Fruit fly (Drosophila melanogaster) whole organism, embryonic: ENCODE measurements around the gene KFase.

Experiments
- Adf1 ChIP-seq: fragments of 200-800 bp; sonication (Bioruptor generic); IDR thresholded peaks from 2 replicates; pipeline ENCODE4 v1.3.6; 2022; ENCODE audit warnings: missing biosample characterization, missing genetic modification characterization
- Awh ChIP-seq: fragments of 200-800 bp; sonication (Bioruptor generic); IDR thresholded peaks from 2 replicates; pipeline ENCODE4, ENCODE4 v1.3.6; 2022; ENCODE audit warnings: missing biosample characterization, missing genetic modification characterization
- C15 ChIP-seq: fragments of 200-800 bp; sonication (Bioruptor generic); IDR thresholded peaks from 3 replicates; pipeline ENCODE4 v1.3.6; 2022; ENCODE audit warnings: missing biosample characterization, missing genetic modification characterization
- CG12155 ChIP-seq: fragments of 200-800 bp; sonication (Bioruptor generic); optimal IDR thresholded peaks from 3 replicates; lab custom pipeline; 2016; ENCODE audit warnings: missing biosample characterization, missing genetic modification characterization
- CG14710 ChIP-seq: fragments of 200-800 bp; sonication (Bioruptor generic); optimal IDR thresholded peaks from 3 replicates; lab custom pipeline; 2019; ENCODE audit warnings: missing biosample characterization, mild to moderate bottlenecking, missing genetic modification characterization, moderate library complexity
- CG15269 ChIP-seq: fragments of 200-800 bp; sonication (Bioruptor generic); optimal IDR thresholded peaks from 2 replicates; lab custom pipeline; 2018; ENCODE audit warnings: missing biosample characterization, mild to moderate bottlenecking, missing genetic modification characterization, moderate library complexity
- CG15696 ChIP-seq: fragments of 200-800 bp; sonication (Bioruptor generic); optimal IDR thresholded peaks from 2 replicates; lab custom pipeline; 2019; ENCODE audit warnings: missing biosample characterization, mild to moderate bottlenecking, missing genetic modification characterization, moderate library complexity
- CG16813 ChIP-seq: fragments of 200-800 bp; sonication (Bioruptor generic); IDR thresholded peaks from 3 replicates; pipeline ENCODE4 v1.3.6; 2022; ENCODE audit warnings: missing biosample characterization, missing genetic modification characterization; ENCODE audit not compliant: partially characterized antibody
- CG18619 ChIP-seq: fragments of 200-800 bp; sonication (Bioruptor generic); optimal IDR thresholded peaks from 3 replicates; lab custom pipeline; 2017; ENCODE audit warnings: missing biosample characterization, mild to moderate bottlenecking, missing genetic modification characterization
- CG32532 ChIP-seq: fragments of 200-800 bp; sonication (Bioruptor generic); IDR thresholded peaks from 2 replicates; pipeline ENCODE4 v1.3.6; 2022; ENCODE audit warnings: missing biosample characterization, missing genetic modification characterization
- CG3281 ChIP-seq: fragments of 200-800 bp; sonication (Bioruptor generic); optimal IDR thresholded peaks from 3 replicates; lab custom pipeline; 2017; ENCODE audit warnings: missing biosample characterization, mild to moderate bottlenecking, missing genetic modification characterization
- CG34376 ChIP-seq: fragments of 200-800 bp; sonication (Bioruptor generic); optimal IDR thresholded peaks from 2 replicates; lab custom pipeline; 2018; ENCODE audit warnings: missing biosample characterization, mild to moderate bottlenecking, missing genetic modification characterization
- CG6765 ChIP-seq: fragments of 200-800 bp; sonication (Bioruptor generic); optimal IDR thresholded peaks from 3 replicates; lab custom pipeline; 2017; ENCODE audit warnings: missing biosample characterization, mild to moderate bottlenecking, missing genetic modification characterization
- CG6813 ChIP-seq: fragments of 200-800 bp; sonication (Bioruptor generic); optimal IDR thresholded peaks from 2 replicates; lab custom pipeline; 2017; ENCODE audit warnings: missing biosample characterization, missing genetic modification characterization, mild to moderate bottlenecking, moderate library complexity, missing genetic modification reagents
- CG8089 ChIP-seq: fragments of 200-800 bp; sonication (Bioruptor generic); optimal IDR thresholded peaks from 3 replicates; lab custom pipeline; 2016; ENCODE audit warnings: missing biosample characterization, missing genetic modification characterization
- CG8924 ChIP-seq: fragments of 200-800 bp; optimal IDR thresholded peaks from 3 replicates; lab custom pipeline; 2019; ENCODE audit warnings: missing biosample characterization, mild to moderate bottlenecking, missing genetic modification characterization, moderate library complexity
- CG9727 ChIP-seq: fragments of 200-800 bp; sonication (Bioruptor generic); optimal IDR thresholded peaks from 3 replicates; lab custom pipeline; 2017; ENCODE audit warnings: missing biosample characterization, mild to moderate bottlenecking, missing genetic modification characterization
- Dad ChIP-seq: fragments of 200-800 bp; sonication (Bioruptor generic); optimal IDR thresholded peaks from 3 replicates; lab custom pipeline; 2016; ENCODE audit warnings: missing biosample characterization, missing genetic modification characterization
- Dip2 ChIP-seq: fragments of 200-800 bp; sonication (Bioruptor generic); IDR thresholded peaks from 2 replicates; pipeline ENCODE4 v1.3.6; 2022; ENCODE audit warnings: missing biosample characterization, missing genetic modification characterization
- Dp ChIP-seq: fragments of 200-800 bp; sonication (Bioruptor generic); optimal IDR thresholded peaks from 2 replicates; lab custom pipeline; 2018; ENCODE audit warnings: missing biosample characterization, mild to moderate bottlenecking, missing genetic modification characterization, moderate library complexity
- Drgx ChIP-seq: fragments of 200-800 bp; sonication (Bioruptor generic); IDR thresholded peaks from 2 replicates; pipeline ENCODE4 v1.3.6; 2022; ENCODE audit warnings: missing biosample characterization, missing genetic modification characterization
- E2f1 ChIP-seq: fragments of 200-800 bp; sonication (Bioruptor generic); IDR thresholded peaks from 2 replicates; pipeline ENCODE4 v1.3.6; 2022; ENCODE audit warnings: missing biosample characterization, missing genetic modification characterization
- Eip74EF ChIP-seq, 2 experiments: fragments of 200-800 bp in 1 of 2; fragments of >200 bp in 1 of 2; sonication (Bioruptor generic) in 1 of 2; optimal IDR thresholded peaks; 2 replicates each; lab custom pipeline; 2017 to 2019; ENCODE audit warnings: missing biosample characterization in 2 of 2, missing genetic modification characterization in 2 of 2, mild to moderate bottlenecking in 1 of 2, moderate library complexity in 1 of 2
- Gsc ChIP-seq: fragments of 200-800 bp; sonication (Bioruptor generic); IDR thresholded peaks from 2 replicates; pipeline ENCODE4 v1.3.6; 2022; ENCODE audit warnings: missing biosample characterization, missing genetic modification characterization
- H2.0 ChIP-seq: fragments of 200-800 bp; sonication (Bioruptor generic); IDR thresholded peaks from 2 replicates; pipeline ENCODE4 v1.3.6; 2022; ENCODE audit warnings: missing biosample characterization, missing genetic modification characterization
- HLH54F ChIP-seq: fragments of 200-800 bp; sonication (Bioruptor generic); optimal IDR thresholded peaks from 3 replicates; lab custom pipeline; 2016; ENCODE audit warnings: missing biosample characterization, missing genetic modification characterization
- Hey ChIP-seq: fragments of 200-800 bp; sonication (Bioruptor generic); optimal IDR thresholded peaks from 3 replicates; lab custom pipeline; 2018; ENCODE audit warnings: missing biosample characterization, mild to moderate bottlenecking, missing genetic modification characterization
- Meics ChIP-seq: fragments of 200-800 bp; sonication (Bioruptor generic); optimal IDR thresholded peaks from 2 replicates; lab custom pipeline; 2017; ENCODE audit warnings: missing biosample characterization, mild to moderate bottlenecking, missing genetic modification characterization
- NK7.1 ChIP-seq: fragments of 200-800 bp; sonication (Bioruptor generic); optimal IDR thresholded peaks from 3 replicates; lab custom pipeline; 2016; ENCODE audit warnings: missing biosample characterization, missing genetic modification characterization
- Nf-YB ChIP-seq: fragments of 200-800 bp; sonication (Bioruptor generic); optimal IDR thresholded peaks from 3 replicates; lab custom pipeline; 2019; ENCODE audit warnings: missing biosample characterization, mild to moderate bottlenecking, missing genetic modification characterization, moderate library complexity
- Rx ChIP-seq: fragments of 200-800 bp; sonication (Bioruptor generic); IDR thresholded peaks from 2 replicates; pipeline ENCODE4 v1.3.6; 2022; ENCODE audit warnings: missing biosample characterization, missing genetic modification characterization
- Sin3A ChIP-seq: fragments of >200 bp; optimal IDR thresholded peaks from 2 replicates; lab custom pipeline; 2018
- Six4 ChIP-seq: fragments of 200-800 bp; sonication (Bioruptor generic); optimal IDR thresholded peaks from 2 replicates; lab custom pipeline; 2016; ENCODE audit warnings: missing biosample characterization, missing genetic modification characterization
- YL-1 ChIP-seq: fragments of 200-800 bp; sonication (Bioruptor generic); optimal IDR thresholded peaks from 3 replicates; lab custom pipeline; 2017; ENCODE audit warnings: missing biosample characterization, mild to moderate bottlenecking, missing genetic modification characterization
- al ChIP-seq: fragments of 200-800 bp; sonication (Bioruptor generic); IDR thresholded peaks from 2 replicates; pipeline ENCODE4 v1.3.6; 2022; ENCODE audit warnings: missing biosample characterization, missing genetic modification characterization
- bigmax ChIP-seq: fragments of 200-800 bp; sonication (Bioruptor generic); optimal IDR thresholded peaks from 2 replicates; lab custom pipeline; 2018; ENCODE audit warnings: missing biosample characterization, mild to moderate bottlenecking, missing genetic modification characterization
- btn ChIP-seq: fragments of 200-800 bp; sonication (Bioruptor generic); optimal IDR thresholded peaks from 2 replicates; lab custom pipeline; 2016; ENCODE audit warnings: missing biosample characterization, missing genetic modification characterization
- dmrt99B ChIP-seq: fragments of 200-800 bp; sonication (Bioruptor generic); optimal IDR thresholded peaks from 2 replicates; lab custom pipeline; 2018; ENCODE audit warnings: missing biosample characterization, mild to moderate bottlenecking, missing genetic modification characterization, moderate library complexity
- esg ChIP-seq: fragments of 200-800 bp; sonication (Bioruptor generic); conservative IDR thresholded peaks from 2 replicates; pipeline ENCODE4 v1.3.6; 2022; ENCODE audit warnings: missing biosample characterization, missing genetic modification characterization
- eyg ChIP-seq: fragments of 200-800 bp; sonication (Bioruptor generic); optimal IDR thresholded peaks from 3 replicates; lab custom pipeline; 2016; ENCODE audit warnings: missing biosample characterization, missing genetic modification characterization
- fd3F ChIP-seq: fragments of 200-800 bp; sonication (Bioruptor generic); optimal IDR thresholded peaks from 2 replicates; lab custom pipeline; 2018; ENCODE audit warnings: missing biosample characterization, mild to moderate bottlenecking, missing genetic modification characterization, moderate library complexity
- lov ChIP-seq, 2 experiments: fragments of 200-800 bp in 1 of 2; fragments of >200 bp in 1 of 2; sonication (Bioruptor generic) in 1 of 2; IDR thresholded peaks in 1 of 2; optimal IDR thresholded peaks in 1 of 2; 2 replicates in 1 of 2; 3 replicates in 1 of 2; pipeline versions ENCODE4 v1.3.6 to Lab custom; 2017 to 2022; ENCODE audit warnings: missing biosample characterization in 1 of 2, missing genetic modification characterization in 1 of 2
- phol ChIP-seq: fragments of 200-800 bp; sonication (Bioruptor generic); optimal IDR thresholded peaks from 3 replicates; lab custom pipeline; 2018; ENCODE audit warnings: missing biosample characterization, mild to moderate bottlenecking, missing genetic modification characterization, moderate library complexity
- pita ChIP-seq: fragments of 200-800 bp; sonication (Bioruptor generic); optimal IDR thresholded peaks from 2 replicates; lab custom pipeline; 2017; ENCODE audit warnings: missing biosample characterization, mild to moderate bottlenecking, missing genetic modification characterization
- pnt ChIP-seq: fragments of 200-800 bp; sonication (Bioruptor generic); optimal IDR thresholded peaks from 3 replicates; lab custom pipeline; 2016; ENCODE audit warnings: missing biosample characterization, missing genetic modification characterization
- ro ChIP-seq: fragments of 200-800 bp; sonication (Bioruptor generic); IDR thresholded peaks from 2 replicates; pipeline ENCODE4 v1.3.6; 2022; ENCODE audit warnings: missing biosample characterization, missing genetic modification characterization
- sens ChIP-seq: fragments of 200-800 bp; sonication (Bioruptor generic); peaks from one replicate; lab custom pipeline; 2016; ENCODE audit warnings: missing biosample characterization, missing genetic modification characterization
- stwl ChIP-seq: fragments of 200-800 bp; sonication (Bioruptor generic); optimal IDR thresholded peaks from 3 replicates; lab custom pipeline; 2018; ENCODE audit warnings: missing biosample characterization, mild to moderate bottlenecking, missing genetic modification characterization, moderate library complexity
- toy ChIP-seq: fragments of 200-800 bp; sonication (Bioruptor generic); IDR thresholded peaks from 2 replicates; pipeline ENCODE4 v1.3.6; 2022; ENCODE audit warnings: missing biosample characterization, missing genetic modification characterization
- usp ChIP-seq: fragments of >200 bp; optimal IDR thresholded peaks from 2 replicates; lab custom pipeline; 2017; ENCODE audit warnings: missing biosample characterization, missing genetic modification characterization
- z ChIP-seq: fragments of 200-800 bp; sonication (Bioruptor generic); IDR thresholded peaks from 3 replicates; pipeline ENCODE4 v1.3.6; 2022; ENCODE audit warnings: missing biosample characterization, missing genetic modification characterization

The KFase gene

DNA sequence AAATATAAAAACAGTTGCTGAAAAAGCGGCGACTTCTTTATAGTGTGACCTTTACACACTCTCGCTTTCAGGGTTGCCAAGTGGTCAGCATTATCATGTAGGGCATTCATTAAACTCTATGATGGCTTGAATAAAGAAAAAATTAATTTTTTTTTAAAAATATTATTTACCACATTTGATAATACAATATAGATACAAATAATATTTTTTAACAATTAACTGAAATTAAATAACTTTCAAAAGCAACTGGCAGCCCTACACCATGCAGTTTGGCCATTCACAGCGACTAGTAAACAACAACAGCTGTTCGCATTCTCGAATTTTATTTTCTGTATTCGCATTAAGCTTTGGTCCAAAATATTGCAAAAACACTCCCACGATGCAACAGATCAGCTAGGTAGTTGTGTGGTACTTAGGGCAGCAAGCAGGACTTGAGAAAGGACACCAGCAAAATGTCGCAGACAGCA is 2.3 kb upstream of the KFase start, which contains the start of the genes Phf5a and CG31638 (continued):
- TF ChIP-seq Meics (GFP tag; lab: Kevin White, UChicago), result peak; percentile 96
- TF ChIP-seq toy (GFP tag; lab: Robert Waterston, UW), result peak; percentile 90
- TF ChIP-seq Dad (GFP tag; lab: Kevin White, UChicago), result no peak
- TF ChIP-seq stwl (tag; lab: Kevin White, UChicago), result peak; percentile 99
- TF ChIP-seq Adf1 (GFP tag; lab: Robert Waterston, UW), result peak; percentile 66
- TF ChIP-seq Gsc (GFP tag; lab: Robert Waterston, UW), result peak; percentile 87
- TF ChIP-seq Rx (GFP tag; lab: Robert Waterston, UW), result peak; percentile 94
- TF ChIP-seq CG15696 (tag; lab: Kevin White, UChicago), result peak; percentile 97
- TF ChIP-seq Six4 (GFP tag; lab: Kevin White, UChicago), result peak; percentile 95
- peak; percentile 94 for TF ChIP-seq CG3281 (GFP tag; lab: Kevin White, UChicago)
- peak; percentile 93 for TF ChIP-seq Drgx
- TF ChIP-seq C15 (GFP tag; lab: Robert Waterston, UW), result peak; percentile 93
- TF ChIP-seq fd3F, result peak; percentile 59
- no peak for TF ChIP-seq z (GFP tag; lab: Robert Waterston, UW)
- TF ChIP-seq Sin3A, result peak; percentile 47
- TF ChIP-seq esg, result peak; percentile 65
- TF ChIP-seq CG34376 (GFP tag; lab: Kevin White, UChicago), result peak; percentile 84
- peak; percentile 87 for TF ChIP-seq CG15269 (tag; lab: Kevin White, UChicago)
- TF ChIP-seq lov (optimal IDR thresholded peaks at IDR 0.05; lab: Kevin White, UChicago), result no peak
- peak; percentile 94 for TF ChIP-seq lov (GFP tag; IDR thresholded peaks at IDR 0.05; lab: Robert Waterston, UW)
- TF ChIP-seq Dip2 (GFP tag; lab: Robert Waterston, UW), result peak; percentile 58
- no peak for TF ChIP-seq eyg (GFP tag; lab: Kevin White, UChicago)
- peak; percentile 98 for TF ChIP-seq phol (tag; lab: Kevin White, UChicago)
- peak; percentile 53; the same call in 1 of the 2 replicates for TF ChIP-seq H2.0 (GFP tag; lab: Robert Waterston, UW)
- peak; percentile 95 for TF ChIP-seq dmrt99B (tag; lab: Kevin White, UChicago)
- no peak for TF ChIP-seq Hey (tag; lab: Kevin White, UChicago)
- TF ChIP-seq HLH54F (GFP tag; lab: Kevin White, UChicago), result peak; percentile 42
- TF ChIP-seq CG12155 (GFP tag; lab: Kevin White, UChicago), result peak; percentile 76
- peak; percentile 81 for TF ChIP-seq CG6765 (GFP tag; lab: Kevin White, UChicago)
- TF ChIP-seq CG9727, result peak; percentile 73
- TF ChIP-seq CG18619 (GFP tag; lab: Kevin White, UChicago), result peak; percentile 87
- peak; percentile 92 for TF ChIP-seq CG6813 (GFP tag; lab: Kevin White, UChicago)
- TF ChIP-seq usp (GFP tag; lab: Kevin White, UChicago), result no peak
- TF ChIP-seq E2f1, result peak; percentile 98
- no peak for TF ChIP-seq btn (GFP tag; lab: Kevin White, UChicago)
- peak; percentile 86 for TF ChIP-seq pnt (GFP tag; lab: Kevin White, UChicago)
- no peak for TF ChIP-seq pita
- TF ChIP-seq bigmax, result peak; percentile 54
- TF ChIP-seq CG32532 (GFP tag; lab: Robert Waterston, UW), result peak; percentile 98
- peak; percentile 97 for TF ChIP-seq CG14710 (tag; lab: Kevin White, UChicago)
- TF ChIP-seq Dp (GFP tag; lab: Kevin White, UChicago), result peak; percentile 27
- peak; percentile 54 for TF ChIP-seq Nf-YB
- TF ChIP-seq CG8089 (GFP tag; lab: Kevin White, UChicago), result peak; percentile 72
- TF ChIP-seq YL-1 (GFP tag; lab: Kevin White, UChicago), result peak; percentile 92
- TF ChIP-seq CG16813 (GFP tag; lab: Robert Waterston, UW), result 0 out of 3 replicates have a peak, but pooled peaks have one; percentile 14
- TF ChIP-seq sens, result peak; percentile 86
- TF ChIP-seq ro, result no peak
- no peak for TF ChIP-seq NK7.1 (GFP tag; lab: Kevin White, UChicago)
- TF ChIP-seq Awh, result peak; percentile 95
- peak in 1 of 2 experiments; percentile 51 for TF ChIP-seq Eip74EF (GFP tag; optimal IDR thresholded peaks at IDR 0.05; lab: Kevin White, UChicago)
- peak; percentile 92 for TF ChIP-seq CG8924
- peak; percentile 96 for TF ChIP-seq al (GFP tag; lab: Robert Waterston, UW)
